Fruit fly (Drosophila melanogaster): Measurements from ENCODE around the gene tinc.
"Not testable (repeated sequence)": the region's sequence is repeated elsewhere in the genome, so short reads cannot be mapped to it uniquely, and the experiment has no call there.

tinc gene

dm6 chr3R:17810951-17811706 is at the start of gene tinc, which contains the start of gene Alg1:
Gene tinc (plus strand): TSS chr3R:17811541.
Gene Alg1 (minus strand): TSS chr3R:17811134.
- TF ChIP-seq CG9139 (GFP tag; optimal IDR thresholded peaks at IDR 0.05) (no peak), CG11294 (GFP tag; IDR thresholded peaks at IDR 0.05) (no peak), CG6792 (GFP tag; optimal IDR thresholded peaks at IDR 0.05) (peak; percentile 52), eg (GFP tag; IDR thresholded peaks at IDR 0.05) (peak; percentile 84), lz (GFP tag; optimal IDR thresholded peaks at IDR 0.05) (peak; percentile 57), CG6163 (GFP tag; IDR thresholded peaks at IDR 0.05) (peak; percentile 35; the same call in 2 of the 3 replicates), salr (GFP tag; optimal IDR thresholded peaks at IDR 0.05) (no peak), esn (GFP tag; optimal IDR thresholded peaks at IDR 0.05) (peak; percentile 73), cyc (GFP tag; optimal IDR thresholded peaks at IDR 0.05) (peak; percentile 45), CG11902 (GFP tag; optimal IDR thresholded peaks at IDR 0.05) (peak; percentile 23), Sox14 (GFP tag; optimal IDR thresholded peaks at IDR 0.05) (peak; percentile 4), CG3919 (GFP tag; optimal IDR thresholded peaks at IDR 0.05) (peak; percentile 59), Eip78C (GFP tag) (peak; percentile 85), Hr38 (GFP tag; optimal IDR thresholded peaks at IDR 0.05) (no peak), Gug (GFP tag; IDR thresholded peaks at IDR 0.05) (peak; percentile 61), dsx (GFP tag; optimal IDR thresholded peaks at IDR 0.05; ENCODE audit: poor library complexity, severe bottlenecking) (peak; percentile 63), CG3032 (tag; optimal IDR thresholded peaks at IDR 0.05) (peak; percentile 76), Ets96B (tag; optimal IDR thresholded peaks at IDR 0.05) (peak; percentile 71), CG15336 (GFP tag; IDR thresholded peaks at IDR 0.05) (0 out of 2 replicates have a peak, but pooled peaks have one; percentile 40), Sox15 (GFP tag; optimal IDR thresholded peaks at IDR 0.05) (peak; percentile 38), topi (GFP tag; optimal IDR thresholded peaks at IDR 0.05) (no peak), acj6 (GFP tag; optimal IDR thresholded peaks at IDR 0.05) (no peak), CG8119 (GFP tag; IDR thresholded peaks at IDR 0.05) (peak; percentile 69; the same call in 2 of the 3 replicates), OdsH (GFP tag; optimal IDR thresholded peaks at IDR 0.05) (no peak), CG31627 (GFP tag; optimal IDR thresholded peaks at IDR 0.05) (peak; percentile 53)

DNA sequence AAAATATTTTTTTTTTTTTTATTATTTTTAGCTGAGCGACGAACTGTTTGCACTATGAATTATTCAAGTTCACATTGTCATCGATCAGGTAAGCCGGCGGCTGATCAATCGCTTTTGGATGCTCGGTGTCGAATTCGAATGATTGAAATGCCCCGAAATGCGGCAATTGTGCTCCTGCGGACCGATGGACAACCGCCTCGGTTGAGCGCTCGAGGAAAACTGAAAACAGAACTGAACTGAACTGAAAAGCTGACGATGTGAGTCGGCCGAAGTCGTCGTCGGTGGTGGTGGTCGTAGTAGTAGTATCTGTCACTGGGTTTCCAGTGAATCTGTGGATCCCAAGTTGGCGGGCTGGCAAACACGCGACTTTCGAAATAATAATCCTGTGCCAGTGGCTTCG is 49.1 kb upstream of the tinc start:
- TF ChIP-seq CG8632 (GFP tag; optimal IDR thresholded peaks at IDR 0.05) (no peak), CG3032 (tag; optimal IDR thresholded peaks at IDR 0.05) (no peak)

- not testable (repeated sequence) for TF ChIP-seq Hr4, Ets21C, CG6808 (GFP tag; optimal IDR thresholded peaks at IDR 0.05)
Measured at dm6 chr3R:17763088-17763487, 48.3 kb upstream of the tinc start, which contains the start of gene TyrR. Gene TyrR (minus strand): TSS chr3R:17763188.

DNA sequence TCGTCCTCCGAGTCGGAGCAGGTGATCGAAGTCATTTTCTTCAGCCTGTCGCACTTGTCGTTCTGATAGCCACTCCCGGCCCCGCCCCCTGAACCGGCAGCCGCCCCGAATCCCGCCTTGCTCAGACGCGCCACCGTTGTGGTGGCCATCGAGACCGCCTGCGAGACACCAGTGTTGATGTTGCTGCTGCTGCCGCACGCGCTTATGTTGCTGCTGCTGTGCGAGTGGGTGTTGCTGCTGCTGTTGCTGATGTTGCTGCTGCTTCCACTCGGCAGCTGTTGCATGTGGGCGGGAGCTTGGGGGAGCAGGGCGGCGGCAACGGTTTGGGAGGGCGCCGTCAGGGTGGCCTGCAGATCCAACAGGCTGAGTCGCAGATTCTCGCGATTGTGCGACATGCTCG is 37.4 kb upstream of the tinc start:
- no peak for TF ChIP-seq Blimp-1 (GFP tag; optimal IDR thresholded peaks at IDR 0.05)
- no peak for TF ChIP-seq CG3919 (GFP tag; optimal IDR thresholded peaks at IDR 0.05)
- no peak for TF ChIP-seq CG9139 (GFP tag; optimal IDR thresholded peaks at IDR 0.05)
- TF ChIP-seq eg (GFP tag; IDR thresholded peaks at IDR 0.05), result no peak
- TF ChIP-seq CG11762 (GFP tag; optimal IDR thresholded peaks at IDR 0.05; ENCODE audit: insufficient read depth), result no peak
- TF ChIP-seq CG3032 (tag; optimal IDR thresholded peaks at IDR 0.05), result no peak
- no peak for TF ChIP-seq CG10631 (GFP tag; optimal IDR thresholded peaks at IDR 0.05)
- TF ChIP-seq Met (GFP tag; optimal IDR thresholded peaks at IDR 0.05), result no peak
- TF ChIP-seq acj6 (GFP tag; optimal IDR thresholded peaks at IDR 0.05), result no peak
- no peak for TF ChIP-seq Smox (GFP tag; optimal IDR thresholded peaks at IDR 0.05)
- no peak for TF ChIP-seq Sox15 (GFP tag; optimal IDR thresholded peaks at IDR 0.05)
- TF ChIP-seq topi (GFP tag; optimal IDR thresholded peaks at IDR 0.05), result no peak
